Worm (Caenorhabditis elegans) whole organism, late embryonic: ENCODE measurements around the gene srh-99.

Source experiments
- C08G9.2 ChIP-seq: sonication (generic microtip); optimal IDR thresholded peaks from 2 replicates; lab custom pipeline; 2016; ENCODE audit warnings: mild to moderate bottlenecking, missing genetic modification characterization, moderate library complexity, missing compliant biosample characterization
- C38D4.7 ChIP-seq: fragments of 200-800 bp; sonication (Bioruptor generic); optimal IDR thresholded peaks from 2 replicates; lab custom pipeline; 2018; ENCODE audit warnings: mild to moderate bottlenecking, missing genetic modification characterization, moderate library complexity, missing compliant biosample characterization
- K09A11.1 ChIP-seq: sonication (generic microtip); optimal IDR thresholded peaks from 2 replicates; lab custom pipeline; 2017; ENCODE audit warnings: antibody characterized with exemption, mild to moderate bottlenecking, missing genetic modification characterization, missing compliant biosample characterization; ENCODE audit not compliant: insufficient read depth
- T23F11.4 ChIP-seq: fragments of 200-800 bp; sonication (Bioruptor generic); optimal IDR thresholded peaks from 2 replicates; lab custom pipeline; 2018; ENCODE audit warnings: mild to moderate bottlenecking, missing genetic modification characterization, missing compliant biosample characterization
- Y22D7AL.16 ChIP-seq: sonication (generic microtip); optimal IDR thresholded peaks from 2 replicates; lab custom pipeline; 2016; ENCODE audit warnings: missing genetic modification characterization, missing compliant biosample characterization
- ceh-14 ChIP-seq: sonication (generic microtip); optimal IDR thresholded peaks from 2 replicates; lab custom pipeline; 2016; ENCODE audit warnings: missing genotype, missing genetic modification characterization, missing compliant biosample characterization
- ceh-18 ChIP-seq: sonication (generic microtip); optimal IDR thresholded peaks from 2 replicates; lab custom pipeline; 2016; ENCODE audit warnings: missing genetic modification characterization, missing compliant biosample characterization
- dve-1 ChIP-seq: sonication (generic microtip); optimal IDR thresholded peaks from 2 replicates; lab custom pipeline; 2017; ENCODE audit warnings: antibody characterized with exemption, mild to moderate bottlenecking, missing genetic modification characterization, missing compliant biosample characterization
- elt-4 ChIP-seq: sonication (generic microtip); optimal IDR thresholded peaks from 2 replicates; lab custom pipeline; 2016; ENCODE audit warnings: missing genetic modification characterization, missing compliant biosample characterization
- ets-4 ChIP-seq: sonication (generic microtip); optimal IDR thresholded peaks from 2 replicates; lab custom pipeline; 2016; ENCODE audit warnings: missing genetic modification characterization, missing compliant biosample characterization
- hlh-13 ChIP-seq: fragments of 200-800 bp; sonication (Bioruptor generic); optimal IDR thresholded peaks from 2 replicates; lab custom pipeline; 2018; ENCODE audit warnings: mild to moderate bottlenecking, missing genetic modification characterization, missing compliant biosample characterization
- hlh-30 ChIP-seq: sonication (generic microtip); optimal IDR thresholded peaks from 2 replicates; lab custom pipeline; 2017; ENCODE audit warnings: antibody characterized with exemption, missing genetic modification characterization, missing compliant biosample characterization; ENCODE audit not compliant: insufficient read depth
- hlh-6 ChIP-seq: sonication (generic microtip); optimal IDR thresholded peaks from 2 replicates; lab custom pipeline; 2016; ENCODE audit warnings: missing genotype, missing genetic modification characterization, missing compliant biosample characterization
- hlh-8 ChIP-seq: sonication (generic microtip); optimal IDR thresholded peaks from 2 replicates; lab custom pipeline; 2016; ENCODE audit warnings: missing genotype, missing genetic modification characterization, missing compliant biosample characterization
- lim-6 ChIP-seq: sonication (generic microtip); optimal IDR thresholded peaks from 2 replicates; lab custom pipeline; 2016; ENCODE audit warnings: missing genetic modification characterization, missing compliant biosample characterization
- mec-3 ChIP-seq: sonication (generic microtip); optimal IDR thresholded peaks from 2 replicates; lab custom pipeline; 2016; ENCODE audit warnings: borderline replicate concordance, missing genetic modification characterization, missing compliant biosample characterization
- nfya-1 ChIP-seq: sonication (generic microtip); optimal IDR thresholded peaks from 2 replicates; lab custom pipeline; 2017; ENCODE audit warnings: missing genetic modification characterization, mild to moderate bottlenecking, missing compliant biosample characterization, antibody characterized with exemption, moderate library complexity
- nhr-232 ChIP-seq: sonication (generic microtip); optimal IDR thresholded peaks from 2 replicates; lab custom pipeline; 2016; ENCODE audit warnings: missing genetic modification characterization, missing compliant biosample characterization
- odd-2 ChIP-seq: sonication (generic microtip); optimal IDR thresholded peaks from 2 replicates; lab custom pipeline; 2017; ENCODE audit warnings: antibody characterized with exemption, mild to moderate bottlenecking, missing genetic modification characterization, missing compliant biosample characterization
- pqm-1 ChIP-seq: sonication (generic microtip); optimal IDR thresholded peaks from 2 replicates; lab custom pipeline; 2016; ENCODE audit warnings: missing genetic modification characterization, missing compliant biosample characterization
- sox-2 ChIP-seq: fragments of 200-800 bp; sonication (Bioruptor generic); IDR thresholded peaks from 2 replicates; pipeline ENCODE4 v1.3.6; 2022; ENCODE audit warnings: missing genetic modification reagents, missing genetic modification characterization, missing compliant biosample characterization
- syd-9 ChIP-seq: sonication (generic microtip); optimal IDR thresholded peaks from 2 replicates; lab custom pipeline; 2016; ENCODE audit warnings: mild to moderate bottlenecking, missing genetic modification characterization, moderate library complexity, missing compliant biosample characterization
- tbx-7 ChIP-seq: sonication (generic microtip); optimal IDR thresholded peaks from 2 replicates; lab custom pipeline; 2016; ENCODE audit warnings: missing genotype, missing genetic modification characterization, missing compliant biosample characterization
- unc-55 ChIP-seq: sonication (generic microtip); optimal IDR thresholded peaks from 2 replicates; lab custom pipeline; 2017; ENCODE audit warnings: missing biosample characterization, missing genetic modification reagents, missing genetic modification characterization

srh-99 gene

ce11 chrII:3673493-3673892, 42.9 kb downstream of the srh-99 start, which contains the start of gene sea-1:
Gene sea-1, minus strand, starts transcription at chrII:3673593.
- TF ChIP-seq hlh-8, result no peak
- no peak for TF ChIP-seq C38D4.7
- no peak for TF ChIP-seq odd-2 (tag; lab: Kevin White, UChicago)
- TF ChIP-seq mec-3 (tag; lab: Kevin White, UChicago), result no peak
- TF ChIP-seq nfya-1, result no peak
- TF ChIP-seq, all 69 proteins: peak for 0

- TF ChIP-seq nhr-232 (no peak), tbx-7 (tag; lab: Kevin White, UChicago) (no peak), ets-4 (tag; lab: Kevin White, UChicago) (no peak), pqm-1 (tag; lab: Kevin White, UChicago) (no peak)
Observed at ce11 chrII:3670956-3671355, 45.4 kb downstream of the srh-99 start, which contains the start of gene srx-98. Gene srx-98, minus strand, starts transcription at chrII:3671056.

- TF ChIP-seq lim-6 (tag; lab: Kevin White, UChicago), result no peak
- TF ChIP-seq ets-4 (tag; lab: Kevin White, UChicago), result no peak
- TF ChIP-seq ceh-18 (tag; lab: Kevin White, UChicago), result no peak
- no peak for TF ChIP-seq ceh-14 (tag; lab: Kevin White, UChicago)
- no peak for TF ChIP-seq elt-4
- no peak for TF ChIP-seq syd-9 (tag; lab: Kevin White, UChicago)
- no peak for TF ChIP-seq C08G9.2 (tag; lab: Kevin White, UChicago)
- no peak for TF ChIP-seq hlh-6 (tag; lab: Kevin White, UChicago)
- no peak for TF ChIP-seq unc-55 (GFP tag; lab: Kevin White, UChicago)
- no peak for TF ChIP-seq hlh-30 (tag; lab: Kevin White, UChicago)
- no peak for TF ChIP-seq dve-1 (tag; lab: Kevin White, UChicago)
- TF ChIP-seq T23F11.4 (GFP tag; lab: Kevin White, UChicago), result no peak
- TF ChIP-seq hlh-13, result no peak
- TF ChIP-seq K09A11.1 (tag; lab: Kevin White, UChicago), result no peak
Observed at ce11 chrII:3669315-3669714, 47.0 kb downstream of the srh-99 start, which contains the start of gene srx-97. Gene srx-97, minus strand, starts transcription at chrII:3669415.

ce11 chrII:3665181-3665580, 51.2 kb downstream of the srh-99 start:
- TF ChIP-seq nfya-1 (peak; percentile 64), Y22D7AL.16 (tag; lab: Kevin White, UChicago) (no peak), sox-2 (GFP tag; lab: Robert Waterston, UW) (no peak)
